Worm (Caenorhabditis elegans): Measurements from ENCODE around the gene vab-19.

Gene vab-19

DNA sequence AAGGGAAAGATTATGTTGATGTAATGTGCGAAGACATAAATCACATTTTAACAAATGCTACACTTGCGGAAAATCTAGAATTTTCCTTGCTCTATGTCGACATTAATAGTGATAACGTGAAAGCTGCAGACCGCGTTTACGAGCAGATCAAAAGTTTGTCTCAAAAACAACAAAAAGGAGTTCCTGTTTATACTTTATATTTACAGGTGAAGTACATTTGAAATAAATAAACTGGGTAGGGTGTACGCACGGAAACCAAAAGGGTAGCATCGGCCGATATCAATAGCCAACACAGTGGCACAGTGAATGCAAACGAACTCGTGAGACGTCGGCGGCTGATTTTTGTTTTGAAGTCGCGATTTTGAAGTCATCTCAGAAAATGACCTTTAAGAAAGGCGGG, 20.7 kb upstream of the vab-19 start:
- no peak for TF ChIP-seq hlh-30 (tag; optimal IDR thresholded peaks at IDR 0.05; ENCODE audit: insufficient read depth)

- TF ChIP-seq ceh-48 (tag; optimal IDR thresholded peaks at IDR 0.05): peak; percentile 55
- TF ChIP-seq fkh-6 (tag; optimal IDR thresholded peaks at IDR 0.05): no peak
Observed at ce11 chrII:2431972-2432371, 11.1 kb upstream of the vab-19 start, which contains the start of gene ceh-86. Gene ceh-86 (minus strand): TSS chrII:2432072.

ce11 chrII:2435566-2435965, 7.5 kb upstream of the vab-19 start:
- TF ChIP-seq unc-42 (tag; optimal IDR thresholded peaks at IDR 0.05) (no peak), sdc-2 (tag; optimal IDR thresholded peaks at IDR 0.05) (no peak), ceh-30 (tag; optimal IDR thresholded peaks at IDR 0.05) (no peak), ceh-34 (tag; optimal IDR thresholded peaks at IDR 0.05) (no peak), ets-4 (tag; optimal IDR thresholded peaks at IDR 0.05) (no peak), ztf-16 (tag; optimal IDR thresholded peaks at IDR 0.05) (no peak), unc-86 (tag; optimal IDR thresholded peaks at IDR 0.05) (no peak), ceh-45 (GFP tag; IDR thresholded peaks at IDR 0.05) (no peak), madf-2 (tag; optimal IDR thresholded peaks at IDR 0.05) (no peak)

- TF ChIP-seq rnt-1 (tag; optimal IDR thresholded peaks at IDR 0.05) (peak; percentile 95), C38D4.7 (GFP tag; optimal IDR thresholded peaks at IDR 0.05) (no peak)
Observed at ce11 chrII:2436757-2437156, 6.3 kb upstream of the vab-19 start.

ce11 chrII:2438180-2438579, 4.9 kb upstream of the vab-19 start:
- no peak for TF ChIP-seq ahr-1 (tag; optimal IDR thresholded peaks at IDR 0.05)
- no peak for TF ChIP-seq ceh-22 (tag; optimal IDR thresholded peaks at IDR 0.05)
- TF ChIP-seq ceh-19 (GFP tag; optimal IDR thresholded peaks at IDR 0.05): no peak
- TF ChIP-seq elt-2 (tag; optimal IDR thresholded peaks at IDR 0.05): peak; percentile 11

ce11 chrII:2438944-2439343, 4.1 kb upstream of the vab-19 start:
- TF ChIP-seq gmeb-2 (tag; optimal IDR thresholded peaks at IDR 0.05): no peak
- no peak for TF ChIP-seq syd-9 (tag; optimal IDR thresholded peaks at IDR 0.05)
- TF ChIP-seq ets-4 (tag; optimal IDR thresholded peaks at IDR 0.05): no peak

DNA sequence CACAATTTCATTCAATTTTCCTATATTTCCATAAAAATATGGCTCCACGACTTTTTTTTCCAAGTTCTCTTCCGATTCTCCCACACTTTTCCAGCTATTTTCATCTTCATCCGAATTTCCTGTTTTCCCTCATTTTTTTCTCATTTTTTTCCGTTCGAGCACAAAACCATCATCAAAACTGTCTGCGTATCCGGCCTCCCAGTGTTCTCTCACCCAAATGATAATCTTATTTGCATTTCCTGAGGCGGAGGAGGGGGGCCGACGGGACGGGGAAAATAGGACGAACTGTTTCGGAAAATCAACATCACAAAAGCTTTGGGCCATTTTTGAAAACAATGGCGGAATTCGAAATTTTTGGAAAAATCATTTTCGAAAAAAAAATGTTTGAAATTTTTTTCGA, 2.8 kb upstream of the vab-19 start:
- TF ChIP-seq gmeb-2 (tag; optimal IDR thresholded peaks at IDR 0.05) (no peak), ttx-3 (tag; optimal IDR thresholded peaks at IDR 0.05) (no peak), hlh-13 (GFP tag; optimal IDR thresholded peaks at IDR 0.05) (no peak), dmd-4 (tag; optimal IDR thresholded peaks at IDR 0.05; ENCODE audit: borderline replicate concordance) (no peak), elt-2 (tag; optimal IDR thresholded peaks at IDR 0.05) (no peak), pax-1 (tag; optimal IDR thresholded peaks at IDR 0.05) (no peak), eyg-1 (tag; optimal IDR thresholded peaks at IDR 0.05) (no peak), ceh-48 (tag; optimal IDR thresholded peaks at IDR 0.05) (no peak), fax-1 (tag; optimal IDR thresholded peaks at IDR 0.05) (no peak), ceh-31 (tag; optimal IDR thresholded peaks at IDR 0.05) (no peak), che-1 (tag; optimal IDR thresholded peaks at IDR 0.05) (no peak), pag-3 (tag; optimal IDR thresholded peaks at IDR 0.05; ENCODE audit: borderline replicate concordance) (no peak), fkh-10 (GFP tag; optimal IDR thresholded peaks at IDR 0.05) (no peak), ceh-34 (tag; optimal IDR thresholded peaks at IDR 0.05) (no peak)

- TF ChIP-seq Y22D7AL.16 (tag; optimal IDR thresholded peaks at IDR 0.05) (no peak), ceh-34 (tag; optimal IDR thresholded peaks at IDR 0.05) (no peak), pag-3 (tag; optimal IDR thresholded peaks at IDR 0.05; ENCODE audit: borderline replicate concordance) (no peak), pat-9 (tag; optimal IDR thresholded peaks at IDR 0.05) (no peak), pax-1 (tag; optimal IDR thresholded peaks at IDR 0.05) (no peak)
Observed at ce11 chrII:2442243-2442642, 836 bp upstream of the vab-19 start.

All from whole organism, late embryonic.